Fruit fly (Drosophila melanogaster) whole organism, larva: Measurements from ENCODE around the gene Cht11.
A peak's percentile ranks its signal among the peaks of the same experiment; 100 is the strongest.

Experiments used
- noc ChIP-seq: fragments of 200-800 bp; sonication (Bioruptor generic); optimal IDR thresholded peaks from 3 replicates; lab custom pipeline; 2019; ENCODE audit warnings: missing biosample characterization, mild to moderate bottlenecking, missing genetic modification characterization, moderate library complexity

The Cht11 gene

DNA sequence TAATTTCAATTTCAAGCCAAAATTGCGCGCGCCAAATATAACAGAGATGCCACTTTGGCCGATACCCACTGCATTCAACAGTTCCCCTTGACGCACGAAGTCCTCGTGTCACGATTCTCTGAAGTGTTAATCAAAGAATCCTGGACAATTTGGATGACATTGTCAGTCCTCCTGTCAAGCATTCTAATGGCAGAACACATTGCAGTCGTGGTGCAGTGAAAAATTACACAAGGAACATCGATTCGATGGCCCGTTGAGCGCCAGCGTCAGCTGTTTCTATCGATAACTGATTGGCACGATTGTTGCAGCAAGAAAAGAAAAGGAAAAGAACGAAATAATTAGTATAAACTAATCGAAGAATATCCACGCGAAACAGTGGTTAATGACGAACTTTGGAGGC is 25.1 kb downstream of the Cht11 start, which contains the start of gene nonC:
Gene nonC (plus strand): TSS at position 294 of the 400 bp plus-strand sequence.
- TF ChIP-seq noc (tag; lab: Kevin White, UChicago) = no peak

- TF ChIP-seq noc (tag; lab: Kevin White, UChicago) = no peak
Measured at dm6 chrX:6822904-6823303, 26.4 kb downstream of the Cht11 start, which contains the start of gene Atx-1. TSS of gene Atx-1 (plus strand) at chrX:6823204.

- no peak for TF ChIP-seq noc (tag; lab: Kevin White, UChicago)
Measured at dm6 chrX:6820703-6821102, 28.6 kb downstream of the Cht11 start, which contains the start of the genes Nf-YC and xit. TSS of gene Nf-YC (minus strand) at chrX:6820919. TSS of gene xit (plus strand) at chrX:6821016.

DNA sequence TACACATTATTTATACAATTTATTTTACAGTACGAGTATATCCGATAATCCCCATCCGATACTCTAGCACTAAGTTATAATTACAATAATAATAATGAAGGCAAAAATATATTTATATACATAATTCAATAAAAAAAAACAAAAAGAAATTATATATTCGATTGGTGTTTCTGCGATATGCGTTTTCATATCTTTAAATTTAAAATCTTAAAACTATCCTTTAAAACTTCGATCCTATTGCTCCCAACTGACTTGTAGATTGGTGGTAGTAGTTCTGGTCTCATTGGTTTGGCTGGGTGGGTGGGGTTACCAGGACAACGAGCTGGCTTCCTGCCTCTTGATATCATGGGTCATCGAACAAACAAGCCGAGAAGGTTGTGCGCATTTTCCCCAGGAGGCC is 35.6 kb downstream of the Cht11 start, which contains the start of gene iav:
Gene iav (plus strand): TSS at position 301 of the 400 bp plus-strand sequence.
- TF ChIP-seq noc (tag; lab: Kevin White, UChicago) = no peak

- TF ChIP-seq noc (tag; lab: Kevin White, UChicago) = no peak
Measured at dm6 chrX:6805404-6805803, 43.9 kb downstream of the Cht11 start.

DNA sequence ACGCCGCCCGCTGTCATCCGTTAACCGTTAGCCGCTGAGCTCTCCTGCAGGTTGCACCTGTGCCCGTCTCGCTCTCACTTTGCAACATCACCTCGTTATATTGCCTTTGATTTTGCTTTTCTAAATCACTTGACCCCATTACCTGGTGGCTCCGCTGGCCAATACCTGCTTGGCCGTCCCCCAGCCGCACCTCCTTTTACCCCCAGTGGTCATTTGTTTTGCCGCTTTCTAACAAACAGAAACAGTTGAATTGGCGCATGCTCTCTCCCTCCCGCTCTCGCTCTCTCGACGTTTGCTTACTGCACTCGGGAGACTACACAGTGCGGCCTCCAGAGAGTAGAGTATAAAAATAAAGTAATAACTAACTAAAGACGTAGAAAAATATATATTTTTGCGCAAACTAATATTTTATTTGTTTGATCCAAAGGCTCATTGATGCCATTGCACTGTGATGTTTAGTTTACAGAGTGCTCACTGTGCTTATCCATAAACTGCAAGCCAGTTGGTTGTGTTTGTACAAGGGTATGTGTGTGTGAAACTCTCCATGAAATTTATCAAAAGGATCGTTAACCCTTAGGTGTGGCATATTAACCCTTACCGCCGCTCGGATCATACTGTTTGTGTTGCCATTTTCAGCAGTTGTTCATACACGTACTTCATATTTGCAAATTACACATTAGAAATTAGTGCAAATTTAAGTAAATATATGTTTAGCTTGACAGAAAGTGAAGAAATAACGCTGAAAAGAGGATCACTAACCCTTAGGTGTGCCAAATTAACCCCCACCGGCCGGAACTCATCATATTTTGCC is 44.6 kb downstream of the Cht11 start:
- TF ChIP-seq noc (tag; lab: Kevin White, UChicago) = peak; percentile 71

DNA sequence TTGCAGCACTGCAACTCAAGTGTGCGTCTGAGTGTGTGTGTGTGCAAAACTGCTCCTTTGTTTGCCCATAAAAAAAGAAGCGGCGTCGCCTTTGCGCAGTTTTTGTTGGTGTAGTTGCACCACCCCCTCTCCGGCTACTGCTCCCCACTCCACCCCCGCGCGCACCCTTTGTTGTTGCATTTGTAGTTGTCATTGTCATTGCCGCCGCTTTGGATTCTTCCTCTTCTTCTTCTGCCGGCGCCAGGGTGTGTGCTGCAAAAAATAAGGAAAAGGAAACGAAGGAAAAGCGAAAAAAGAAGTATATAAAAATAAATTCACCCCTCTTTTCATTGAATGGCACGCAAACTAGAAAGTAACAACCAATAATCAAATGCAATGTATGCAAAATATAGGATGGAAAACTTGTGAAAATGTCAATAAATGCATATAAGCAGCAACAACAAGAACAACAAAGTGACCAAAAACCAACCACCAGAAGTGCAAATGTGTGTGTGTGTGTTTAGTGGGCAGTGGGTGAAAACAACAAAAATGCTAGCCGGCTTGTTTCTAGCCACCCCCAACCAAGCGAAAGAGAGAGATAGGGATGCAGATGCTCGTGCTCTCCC is 45.3 kb downstream of the Cht11 start:
- TF ChIP-seq noc (tag; lab: Kevin White, UChicago) = no peak

dm6 chrX:6803312-6803794 is 46.0 kb downstream of the Cht11 start, which contains the start of the genes C3G and pod1:
TSS of gene C3G (minus strand) at chrX:6803593.
TSS of gene pod1 (plus strand) at chrX:6803684.
- peak; percentile 12 for TF ChIP-seq noc (tag; lab: Kevin White, UChicago)

dm6 chrX:6802376-6803080 is 46.8 kb downstream of the Cht11 start:
- no peak for TF ChIP-seq noc (tag; lab: Kevin White, UChicago)

- TF ChIP-seq noc (tag; lab: Kevin White, UChicago) = peak; percentile 92
Measured at dm6 chrX:6800726-6801296, 48.5 kb downstream of the Cht11 start.

dm6 chrX:6799261-6800022 is 49.9 kb downstream of the Cht11 start:
- TF ChIP-seq noc (tag; lab: Kevin White, UChicago) = no peak
